Worm (Caenorhabditis elegans) whole organism, L2 larva: ENCODE measurements around the gene tbce-1.

ENCODE experiments used
- C34F6.9 ChIP-seq: fragments of 150-350 bp; optimal IDR thresholded peaks from 2 replicates; lab custom pipeline; 2014; ENCODE audit warnings: missing biosample characterization, missing genetic modification characterization
- R02D3.7 ChIP-seq: fragments of 150-350 bp; optimal IDR thresholded peaks from 2 replicates; lab custom pipeline; 2014; ENCODE audit warnings: missing biosample characterization, missing genetic modification characterization
- Y55F3AM.14 ChIP-seq: fragments of 200-800 bp; sonication (Bioruptor generic); optimal IDR thresholded peaks from 2 replicates; lab custom pipeline; 2018; ENCODE audit warnings: mild to moderate bottlenecking, missing genetic modification characterization, missing compliant biosample characterization
- alr-1 ChIP-seq: fragments of 150-350 bp; optimal IDR thresholded peaks from 2 replicates; lab custom pipeline; 2014; ENCODE audit warnings: missing biosample characterization, missing genetic modification characterization
- aly-2 ChIP-seq: fragments of 150-350 bp; optimal IDR thresholded peaks from 2 replicates; lab custom pipeline; 2014; ENCODE audit warnings: missing biosample characterization, missing genetic modification characterization
- ceh-16 ChIP-seq: fragments of 150-350 bp; optimal IDR thresholded peaks from 2 replicates; lab custom pipeline; 2014; ENCODE audit warnings: missing biosample characterization, missing genetic modification characterization
- ceh-82 ChIP-seq: fragments of 150-350 bp; optimal IDR thresholded peaks from 2 replicates; lab custom pipeline; 2014; ENCODE audit warnings: missing biosample characterization, missing genetic modification characterization
- crh-2 ChIP-seq: sonication (generic microtip); optimal IDR thresholded peaks from 2 replicates; lab custom pipeline; 2017; ENCODE audit warnings: missing biosample characterization, missing genetic modification characterization
- egl-27 ChIP-seq: sonication (generic microtip); optimal IDR thresholded peaks from 3 replicates; lab custom pipeline; 2017; ENCODE audit warnings: missing biosample characterization, missing genetic modification reagents, missing genetic modification characterization
- elt-1 ChIP-seq: fragments of 150-350 bp; optimal IDR thresholded peaks from 2 replicates; lab custom pipeline; 2014; ENCODE audit warnings: missing biosample characterization, missing genetic modification characterization
- elt-3 ChIP-seq: sonication (generic microtip); optimal IDR thresholded peaks from 2 replicates; lab custom pipeline; 2017; ENCODE audit warnings: missing biosample characterization, missing genetic modification characterization
- fos-1 ChIP-seq: fragments of 150-350 bp; optimal IDR thresholded peaks from 2 replicates; lab custom pipeline; 2014; ENCODE audit warnings: missing biosample characterization, missing genetic modification characterization
- lin-11 ChIP-seq: fragments of 150-350 bp; sonication (generic microtip); optimal IDR thresholded peaks from 2 replicates; lab custom pipeline; 2014; ENCODE audit warnings: missing biosample characterization, missing genetic modification characterization, inconsistent platforms, mixed read lengths
- lin-13 ChIP-seq: fragments of 150-350 bp; optimal IDR thresholded peaks from 2 replicates; lab custom pipeline; 2014; ENCODE audit warnings: missing biosample characterization, missing genetic modification reagents, missing genetic modification characterization
- lin-39 ChIP-seq: fragments of 150-350 bp; optimal IDR thresholded peaks from 2 replicates; lab custom pipeline; 2014; ENCODE audit warnings: missing biosample characterization, missing genetic modification reagents, missing genetic modification characterization
- lsy-2 ChIP-seq, 2 experiments: fragments of 150-350 bp in 1 of 2; sonication (generic microtip) in 1 of 2; optimal IDR thresholded peaks; 2 replicates each; lab custom pipeline; 2014 to 2017; ENCODE audit warnings: missing biosample characterization in 2 of 2, missing genetic modification characterization in 2 of 2
- mab-5 ChIP-seq: fragments of 150-350 bp; optimal IDR thresholded peaks from 2 replicates; lab custom pipeline; 2014; ENCODE audit warnings: missing biosample characterization, missing genetic modification characterization
- mbf-1 ChIP-seq: sonication (generic microtip); optimal IDR thresholded peaks from 2 replicates; lab custom pipeline; 2017; ENCODE audit warnings: missing biosample characterization, missing genetic modification characterization
- mdl-1 ChIP-seq, 2 experiments: fragments of 150-350 bp in 1 of 2; sonication (generic microtip) in 1 of 2; optimal IDR thresholded peaks; 2 replicates each; lab custom pipeline; 2017; ENCODE audit warnings: missing biosample characterization in 2 of 2, missing genetic modification characterization in 2 of 2
- nhr-10 ChIP-seq: sonication (generic microtip); optimal IDR thresholded peaks from 2 replicates; lab custom pipeline; 2017; ENCODE audit warnings: missing biosample characterization, missing genetic modification characterization
- nhr-11 ChIP-seq: fragments of 150-350 bp; optimal IDR thresholded peaks from 2 replicates; lab custom pipeline; 2014; ENCODE audit warnings: missing biosample characterization, missing genetic modification characterization
- nhr-129 ChIP-seq: fragments of 150-350 bp; optimal IDR thresholded peaks from 2 replicates; lab custom pipeline; 2014; ENCODE audit warnings: missing biosample characterization, missing genetic modification characterization
- nhr-21 ChIP-seq: fragments of 150-350 bp; optimal IDR thresholded peaks from 2 replicates; lab custom pipeline; 2014; ENCODE audit warnings: missing biosample characterization, missing genetic modification characterization
- nhr-23 ChIP-seq: fragments of 150-350 bp; optimal IDR thresholded peaks from 2 replicates; lab custom pipeline; 2014; ENCODE audit warnings: missing biosample characterization, missing genetic modification reagents, missing genetic modification characterization
- nhr-237 ChIP-seq: fragments of 150-350 bp; optimal IDR thresholded peaks from 2 replicates; lab custom pipeline; 2014; ENCODE audit warnings: missing biosample characterization, missing genetic modification characterization
- nhr-25 ChIP-seq: fragments of 150-350 bp; sonication (generic microtip); optimal IDR thresholded peaks from 3 replicates; lab custom pipeline; 2014; ENCODE audit warnings: missing biosample characterization, missing genetic modification characterization
- nhr-6 ChIP-seq: fragments of 150-350 bp; optimal IDR thresholded peaks from 2 replicates; lab custom pipeline; 2014; ENCODE audit warnings: missing biosample characterization, missing genetic modification characterization
- nhr-77 ChIP-seq: fragments of 150-350 bp; optimal IDR thresholded peaks from 2 replicates; lab custom pipeline; 2014; ENCODE audit warnings: missing biosample characterization, missing genetic modification characterization
- peb-1 ChIP-seq: fragments of 150-350 bp; optimal IDR thresholded peaks from 2 replicates; lab custom pipeline; 2014; ENCODE audit warnings: missing biosample characterization, missing genetic modification characterization
- sem-4 ChIP-seq: fragments of 150-350 bp; optimal IDR thresholded peaks from 2 replicates; lab custom pipeline; 2014; ENCODE audit warnings: missing biosample characterization, missing genetic modification reagents, missing genetic modification characterization
- skn-1 ChIP-seq: sonication (generic microtip); optimal IDR thresholded peaks from 2 replicates; lab custom pipeline; 2017; ENCODE audit warnings: missing biosample characterization, missing genetic modification characterization
- sma-3 ChIP-seq: sonication (generic microtip); optimal IDR thresholded peaks from 2 replicates; lab custom pipeline; 2016; ENCODE audit warnings: missing genetic modification reagents, missing genetic modification characterization, missing compliant biosample characterization
- snpc-4 ChIP-seq: fragments of 150-350 bp; optimal IDR thresholded peaks from 2 replicates; lab custom pipeline; 2014; ENCODE audit warnings: missing biosample characterization, missing genetic modification characterization
- unc-39 ChIP-seq: fragments of 150-350 bp; optimal IDR thresholded peaks from 2 replicates; lab custom pipeline; 2014; ENCODE audit warnings: missing biosample characterization, missing genetic modification characterization
- unc-55 ChIP-seq: fragments of 150-350 bp; sonication (generic microtip); optimal IDR thresholded peaks from 3 replicates; lab custom pipeline; 2014; ENCODE audit warnings: missing biosample characterization, missing genetic modification reagents, missing genetic modification characterization
- unc-62 ChIP-seq: fragments of 150-350 bp; optimal IDR thresholded peaks from 2 replicates; lab custom pipeline; 2014; ENCODE audit warnings: missing biosample characterization, missing genetic modification reagents, missing genetic modification characterization
- zag-1 ChIP-seq: fragments of 150-350 bp; optimal IDR thresholded peaks from 2 replicates; lab custom pipeline; 2014; ENCODE audit warnings: missing biosample characterization, missing genetic modification characterization
- ztf-1 ChIP-seq: fragments of 200-800 bp; sonication (Bioruptor generic); conservative IDR thresholded peaks from 2 replicates; pipeline ENCODE4 v1.3.6; 2022; ENCODE audit warnings: missing genetic modification characterization, missing compliant biosample characterization
- ztf-11 ChIP-seq: sonication (generic microtip); optimal IDR thresholded peaks from 2 replicates; lab custom pipeline; 2017; ENCODE audit warnings: missing biosample characterization, missing genetic modification characterization
- ztf-4 ChIP-seq: fragments of 150-350 bp; optimal IDR thresholded peaks from 2 replicates; lab custom pipeline; 2014; ENCODE audit warnings: missing biosample characterization, missing genetic modification characterization

The tbce-1 gene

DNA sequence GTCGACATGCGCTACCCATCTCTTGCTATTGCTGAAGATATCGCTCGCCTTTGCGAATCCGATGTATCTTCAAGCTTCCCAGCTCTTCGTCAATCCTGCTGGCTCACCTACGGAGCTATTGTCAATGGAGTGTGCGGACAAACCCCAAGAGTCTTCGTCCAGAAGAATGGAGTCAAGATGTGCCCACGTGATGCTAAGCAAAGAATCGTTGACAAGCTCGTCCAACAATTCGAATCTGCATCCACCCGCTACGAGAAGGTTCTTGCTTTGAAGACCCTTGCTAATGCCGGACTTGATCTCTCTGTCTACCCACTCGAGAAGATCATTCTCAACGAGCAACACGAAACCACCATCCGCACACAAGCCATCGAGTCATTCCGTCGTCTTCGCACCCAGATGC is 31.8 kb upstream of the tbce-1 start:
- TF ChIP-seq unc-62 = no peak
- TF ChIP-seq nhr-25 (tag; lab: Kevin White, UChicago) = no peak
- TF ChIP-seq elt-1 (tag; lab: Kevin White, UChicago) = no peak
- TF ChIP-seq C34F6.9 (tag; lab: Kevin White, UChicago) = no peak
- TF ChIP-seq ztf-11 (tag; lab: Kevin White, UChicago) = no peak
- no peak for TF ChIP-seq mdl-1 (tag; optimal IDR thresholded peaks at IDR 0.05; lab: Kevin White, UChicago)
- no peak for TF ChIP-seq lin-13 (GFP tag; lab: Kevin White, UChicago)
- TF ChIP-seq mab-5 = no peak
- no peak for TF ChIP-seq ceh-82 (tag; lab: Kevin White, UChicago)
- TF ChIP-seq unc-39 (tag; lab: Kevin White, UChicago) = no peak
- no peak for TF ChIP-seq nhr-129 (tag; lab: Kevin White, UChicago)
- no peak for TF ChIP-seq ceh-16 (tag; lab: Kevin White, UChicago)
- TF ChIP-seq fos-1 = no peak
- no peak for TF ChIP-seq sma-3 (GFP tag; lab: Kevin White, UChicago)
- no peak for TF ChIP-seq snpc-4 (tag; lab: Kevin White, UChicago)
- no peak for TF ChIP-seq unc-55

DNA sequence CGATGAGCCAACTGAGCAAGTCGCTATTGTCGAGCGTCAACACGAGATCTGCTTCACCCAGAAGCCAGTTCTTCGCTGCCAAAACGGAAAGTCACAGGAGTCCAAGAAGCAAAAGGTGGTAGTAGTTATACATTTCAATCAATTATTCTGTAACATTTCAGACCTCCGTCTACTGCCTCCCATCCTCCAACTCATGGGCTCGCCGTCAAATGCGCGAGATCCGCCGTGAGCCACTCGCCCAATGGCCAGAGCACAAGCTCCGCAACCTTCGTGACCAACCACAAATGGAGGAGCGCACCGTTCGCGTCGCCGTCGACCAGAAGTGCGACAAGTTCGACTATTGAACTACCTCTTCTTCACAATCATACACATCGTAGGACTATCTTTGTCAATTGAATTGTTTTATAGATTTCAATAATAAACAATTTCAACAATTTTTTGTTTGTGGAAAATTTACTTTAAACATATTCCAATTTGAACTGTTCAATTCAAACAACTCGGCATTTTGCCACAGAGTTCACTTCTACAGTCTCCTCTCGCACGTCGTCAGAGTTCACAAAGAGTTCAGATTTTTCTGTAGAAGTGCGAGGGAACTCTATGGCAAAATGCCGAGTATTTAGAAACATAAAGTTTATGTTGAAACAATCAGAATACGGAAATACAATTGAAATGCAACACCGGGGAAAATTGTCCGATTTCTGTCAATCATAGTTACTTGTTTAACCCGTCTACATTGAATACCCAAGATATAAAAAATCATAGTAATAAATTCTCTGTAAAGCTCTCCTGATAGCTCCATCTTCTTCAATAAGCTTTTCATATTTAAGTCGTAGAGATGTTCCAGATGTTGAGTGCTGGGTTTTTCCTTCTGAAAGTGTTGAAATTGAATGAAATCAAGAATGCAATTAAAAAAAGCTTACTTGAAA is 28.2 kb upstream of the tbce-1 start:
- TF ChIP-seq sem-4 (tag; lab: Kevin White, UChicago) (no peak), alr-1 (tag; lab: Kevin White, UChicago) (no peak), Y55F3AM.14 (no peak), snpc-4 (tag; lab: Kevin White, UChicago) (no peak)

DNA sequence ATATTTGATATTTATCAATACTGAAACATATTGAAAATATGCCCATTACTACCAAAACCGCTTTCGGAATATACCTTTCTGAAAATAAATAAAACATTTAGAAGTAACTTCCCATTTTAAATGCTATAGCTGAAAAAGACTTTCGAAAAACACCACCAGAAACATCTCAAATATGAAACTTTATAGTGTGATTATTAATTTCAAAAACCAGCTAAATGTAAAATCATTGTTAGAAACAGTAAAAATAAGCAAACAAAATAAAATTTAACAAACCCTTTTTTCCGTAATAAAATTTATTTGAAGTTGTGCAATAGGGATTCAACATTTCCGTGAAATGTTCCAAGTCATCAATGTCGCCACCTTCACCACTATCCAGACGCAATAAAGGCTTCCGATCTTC is 26.5 kb upstream of the tbce-1 start, which contains the start of the genes K07H8.5 and K07H8.8:
Gene K07H8.5 (plus strand): TSS at position 301 of the 400 bp plus-strand sequence.
Gene K07H8.8 (minus strand): TSS at position 389 of the 400 bp plus-strand sequence.
- TF ChIP-seq lin-11 (tag; lab: Kevin White, UChicago) (no peak), sma-3 (GFP tag; lab: Kevin White, UChicago) (no peak), C34F6.9 (tag; lab: Kevin White, UChicago) (no peak), sem-4 (tag; lab: Kevin White, UChicago) (no peak), unc-62 (no peak), nhr-10 (no peak), nhr-23 (tag; lab: Kevin White, UChicago) (no peak), ztf-1 (no peak), lin-39 (tag; lab: Kevin White, UChicago) (no peak), unc-55 (no peak), mbf-1 (tag; lab: Kevin White, UChicago) (no peak), nhr-21 (tag; lab: Kevin White, UChicago) (no peak), ztf-11 (tag; lab: Kevin White, UChicago) (no peak), nhr-25 (tag; lab: Kevin White, UChicago) (no peak)

DNA sequence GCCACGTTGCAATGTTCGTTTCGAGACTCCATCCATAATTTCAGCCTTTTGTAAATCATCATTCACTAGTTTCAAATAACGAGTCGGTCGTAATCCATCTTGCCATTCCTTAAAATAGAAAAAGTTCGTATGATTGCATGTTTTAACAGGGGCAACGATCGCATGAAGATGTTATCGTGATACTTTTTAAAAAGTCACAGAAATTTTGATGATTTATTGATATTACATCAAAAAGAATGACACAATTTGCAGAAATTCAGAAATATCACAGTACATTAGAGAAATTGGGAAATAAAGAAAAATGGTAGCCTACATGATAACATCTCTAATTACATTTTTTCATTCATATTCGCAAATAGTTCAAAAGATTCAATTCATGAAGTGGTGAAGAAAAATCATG is 21.2 kb upstream of the tbce-1 start:
- TF ChIP-seq nhr-237 = no peak
- no peak for TF ChIP-seq fos-1
- no peak for TF ChIP-seq lin-13 (GFP tag; lab: Kevin White, UChicago)
- TF ChIP-seq ztf-4 (tag; lab: Kevin White, UChicago) = no peak
- no peak for TF ChIP-seq unc-39 (tag; lab: Kevin White, UChicago)
- no peak for TF ChIP-seq elt-1 (tag; lab: Kevin White, UChicago)
- no peak for TF ChIP-seq nhr-6 (tag; lab: Kevin White, UChicago)
- TF ChIP-seq zag-1 = no peak
- no peak for TF ChIP-seq nhr-23 (tag; lab: Kevin White, UChicago)
- no peak for TF ChIP-seq skn-1 (tag; lab: Kevin White, UChicago)
- no peak for TF ChIP-seq ztf-1
- TF ChIP-seq lin-39 (tag; lab: Kevin White, UChicago) = no peak
- TF ChIP-seq ztf-11 (tag; lab: Kevin White, UChicago) = no peak
- TF ChIP-seq nhr-11 (tag; lab: Kevin White, UChicago) = no peak
- TF ChIP-seq snpc-4 (tag; lab: Kevin White, UChicago) = no peak

DNA sequence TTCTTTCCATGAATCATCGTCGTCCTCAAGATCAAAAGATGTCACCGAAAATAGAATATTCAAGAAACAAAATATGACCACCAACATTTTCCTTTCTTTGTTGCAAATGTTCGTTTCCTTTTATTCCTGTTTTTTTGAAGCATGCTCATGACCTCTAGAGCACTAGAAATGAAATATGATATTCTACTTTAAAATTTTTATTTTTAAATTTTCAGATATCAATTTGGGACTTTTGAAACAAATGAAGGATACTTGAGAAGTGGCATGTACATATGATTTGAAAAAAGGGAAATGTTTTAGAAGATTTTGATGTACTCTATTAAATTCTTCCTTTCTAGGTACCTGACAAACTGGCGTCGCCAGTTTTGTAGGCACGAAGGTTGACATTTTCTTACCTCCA is 19.3 kb upstream of the tbce-1 start, which contains the start of gene K07H8.11:
Gene K07H8.11 (minus strand): TSS at position 101 of the 400 bp plus-strand sequence.
- TF ChIP-seq aly-2 (no peak), lsy-2 (tag; optimal IDR thresholded peaks at IDR 0.05; lab: Kevin White, UChicago) (no peak), mbf-1 (tag; lab: Kevin White, UChicago) (no peak), zag-1 (no peak), lin-13 (GFP tag; lab: Kevin White, UChicago) (no peak), egl-27 (tag; lab: Kevin White, UChicago) (no peak), C34F6.9 (tag; lab: Kevin White, UChicago) (no peak), unc-55 (no peak), nhr-6 (tag; lab: Kevin White, UChicago) (no peak), sma-3 (GFP tag; lab: Kevin White, UChicago) (no peak), elt-3 (tag; lab: Kevin White, UChicago) (no peak), peb-1 (tag; lab: Kevin White, UChicago) (no peak), nhr-77 (tag; lab: Kevin White, UChicago) (no peak), mdl-1 (tag; optimal IDR thresholded peaks at IDR 0.05; lab: Kevin White, UChicago) (no peak), crh-2 (tag; lab: Kevin White, UChicago) (no peak), Y55F3AM.14 (no peak), nhr-10 (no peak), R02D3.7 (tag; lab: Kevin White, UChicago) (no peak), nhr-25 (tag; lab: Kevin White, UChicago) (no peak)
